Fruit fly (Drosophila melanogaster) whole organism, wandering third instar larva: ENCODE data around the gene SpdS.

ENCODE experiments used
- CG9705 ChIP-seq: fragments of 200-800 bp; sonication (Bioruptor generic); optimal IDR thresholded peaks from 2 replicates; lab custom pipeline; 2018; ENCODE audit warnings: missing biosample characterization, mild to moderate bottlenecking, missing genetic modification characterization
- Hr78 ChIP-seq: fragments of >200 bp; optimal IDR thresholded peaks from 2 replicates; lab custom pipeline; 2017; ENCODE audit warnings: missing biosample characterization, missing genetic modification characterization
- Myc ChIP-seq: fragments of >200 bp; optimal IDR thresholded peaks from 2 replicates; lab custom pipeline; 2017
- sv ChIP-seq: fragments of 200-800 bp; sonication (Bioruptor generic); optimal IDR thresholded peaks from 3 replicates; lab custom pipeline; 2016; ENCODE audit warnings: missing biosample characterization, missing genetic modification characterization
- tai ChIP-seq: sonication (Bioruptor generic); optimal IDR thresholded peaks from 2 replicates; lab custom pipeline; 2016; ENCODE audit warnings: missing biosample characterization, missing genetic modification characterization
- usp ChIP-seq: fragments of >200 bp; optimal IDR thresholded peaks from 2 replicates; lab custom pipeline; 2017; ENCODE audit warnings: missing biosample characterization, missing genetic modification characterization

dm6 chr3R:9626880-9627401, 4.5 kb upstream of the SpdS start, which contains the start of the genes CG9427 and CG8319:
- no peak for TF ChIP-seq Myc (lab: Kevin White, UChicago)
- no peak for TF ChIP-seq Hr78 (GFP tag; lab: Kevin White, UChicago)
- TF ChIP-seq sv (GFP tag; lab: Kevin White, UChicago), result peak; percentile 48
- no peak for TF ChIP-seq tai (GFP tag; lab: Kevin White, UChicago)
- TF ChIP-seq CG9705 (GFP tag; lab: Kevin White, UChicago), result peak; percentile 8
- no peak for TF ChIP-seq usp (GFP tag; lab: Kevin White, UChicago)
